Fruit fly (Drosophila melanogaster): ENCODE data around the gene CG15747.

Gene CG15747

DNA sequence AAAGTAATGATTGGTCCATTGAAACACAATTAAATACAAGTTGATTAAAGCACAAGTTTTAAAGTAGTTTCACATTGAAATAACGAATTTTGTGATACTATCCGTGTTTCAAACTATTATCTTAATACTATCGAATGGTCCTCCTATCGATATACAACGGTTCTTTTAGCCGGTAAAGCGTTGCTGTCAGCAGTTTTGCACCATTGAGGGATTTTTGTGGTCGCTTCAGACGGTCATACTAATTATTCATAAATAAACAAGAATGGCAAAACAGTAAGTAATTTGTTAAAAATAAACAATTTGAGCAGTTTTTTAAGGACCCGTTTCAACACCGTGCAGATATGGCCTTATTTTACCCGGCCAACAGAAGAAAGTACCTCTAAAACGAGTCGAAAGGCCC, at the start of gene CG15747:
Gene CG15747 (plus strand): TSS at position 206 of the 400 bp plus-strand sequence.
- no peak for TF ChIP-seq CG15479 (GFP tag; optimal IDR thresholded peaks at IDR 0.05)
- peak; percentile 18 for TF ChIP-seq bcd (GFP tag; optimal IDR thresholded peaks at IDR 0.05)
- TF ChIP-seq CG6791 (GFP tag; IDR thresholded peaks at IDR 0.05; ENCODE audit: partially characterized antibody), result peak; percentile 72
- peak; percentile 62 for TF ChIP-seq MESR4 (GFP tag; optimal IDR thresholded peaks at IDR 0.05)
- no peak for TF ChIP-seq Bdp1 (GFP tag; optimal IDR thresholded peaks at IDR 0.05)
- peak; percentile 75 for TF ChIP-seq amos (GFP tag; IDR thresholded peaks at IDR 0.05; ENCODE audit: partially characterized antibody)
- TF ChIP-seq sens (GFP tag), result peak; percentile 15
- TF ChIP-seq sna (GFP tag; IDR thresholded peaks at IDR 0.05; ENCODE audit: partially characterized antibody), result 0 out of 2 replicates have a peak, but pooled peaks have one; percentile 24
- peak; percentile 48; the same call in 1 of the 3 replicates for TF ChIP-seq vnd (GFP tag; IDR thresholded peaks at IDR 0.05; ENCODE audit: partially characterized antibody)
- TF ChIP-seq hbn (GFP tag; IDR thresholded peaks at IDR 0.05; ENCODE audit: partially characterized antibody), result peak; percentile 43; the same call in 1 of the 2 replicates
- peak; percentile 3 for TF ChIP-seq pita (GFP tag; optimal IDR thresholded peaks at IDR 0.05)
- TF ChIP-seq CG32532 (GFP tag; IDR thresholded peaks at IDR 0.05), result no peak
- TF ChIP-seq Oaz (GFP tag; IDR thresholded peaks at IDR 0.05), result no peak
- peak; percentile 69 for TF ChIP-seq CG1603 (tag; optimal IDR thresholded peaks at IDR 0.05)
- TF ChIP-seq vvl (GFP tag; IDR thresholded peaks at IDR 0.05), result peak; percentile 58
- TF ChIP-seq Dref (GFP tag; IDR thresholded peaks at IDR 0.05), result peak; percentile 77
- TF ChIP-seq E2f2 (GFP tag; IDR thresholded peaks at IDR 0.05), result peak; percentile 11; the same call in 1 of the 2 replicates
- TF ChIP-seq CoRest (tag; optimal IDR thresholded peaks at IDR 0.05), result no peak
- TF ChIP-seq Ets97D (GFP tag; optimal IDR thresholded peaks at IDR 0.05), result peak; percentile 74
- no peak for TF ChIP-seq CG34224 (GFP tag; IDR thresholded peaks at IDR 0.05; ENCODE audit: partially characterized antibody)
- TF ChIP-seq CG3995 (GFP tag; optimal IDR thresholded peaks at IDR 0.05), result peak; percentile 8
- peak; percentile 46 for TF ChIP-seq CG16813 (GFP tag; IDR thresholded peaks at IDR 0.05; ENCODE audit: partially characterized antibody)
- peak; percentile 63 for TF ChIP-seq gfzf (GFP tag; optimal IDR thresholded peaks at IDR 0.05)
- 0 out of 3 replicates have a peak, but pooled peaks have one; percentile 32 for TF ChIP-seq CG34422 (GFP tag; IDR thresholded peaks at IDR 0.05)
- TF ChIP-seq CG17912 (GFP tag; optimal IDR thresholded peaks at IDR 0.05), result peak; percentile 4
- peak; percentile 36; the same call in 2 of the 3 replicates for TF ChIP-seq knrl (GFP tag; IDR thresholded peaks at IDR 0.05; ENCODE audit: partially characterized antibody)
- 0 out of 3 replicates have a peak, but pooled peaks have one; percentile 15 for TF ChIP-seq HLH4C (GFP tag; IDR thresholded peaks at IDR 0.05; ENCODE audit: partially characterized antibody)
- TF ChIP-seq inv (GFP tag; IDR thresholded peaks at IDR 0.05; ENCODE audit: partially characterized antibody), result peak; percentile 65
- peak; percentile 62; the same call in 1 of the 2 replicates for TF ChIP-seq Bgb (GFP tag; IDR thresholded peaks at IDR 0.05; ENCODE audit: partially characterized antibody)
- TF ChIP-seq Scr (GFP tag; IDR thresholded peaks at IDR 0.05; ENCODE audit: partially characterized antibody), result peak; percentile 47; the same call in 1 of the 2 replicates
- TF ChIP-seq CG6813 (GFP tag; optimal IDR thresholded peaks at IDR 0.05), result no peak
- TF ChIP-seq CG11560 (tag; IDR thresholded peaks at IDR 0.05), result peak; percentile 77
- peak; percentile 40; the same call in 1 of the 3 replicates for TF ChIP-seq CG7963 (GFP tag; IDR thresholded peaks at IDR 0.05; ENCODE audit: partially characterized antibody)
- TF ChIP-seq chm (GFP tag; IDR thresholded peaks at IDR 0.05), result no peak
- TF ChIP-seq Opbp (GFP tag; IDR thresholded peaks at IDR 0.05; ENCODE audit: partially characterized antibody), result peak; percentile 70; the same call in 2 of the 3 replicates
- no peak for TF ChIP-seq cad (GFP tag; optimal IDR thresholded peaks at IDR 0.05)
- 0 out of 2 replicates have a peak, but pooled peaks have one; percentile 22 for TF ChIP-seq Ptx1 (GFP tag; IDR thresholded peaks at IDR 0.05)
- TF ChIP-seq BEAF-32 (GFP tag; optimal IDR thresholded peaks at IDR 0.05), result peak; percentile 68
- no peak for TF ChIP-seq Ada2b (GFP tag; IDR thresholded peaks at IDR 0.05)
- TF ChIP-seq bbx (GFP tag; IDR thresholded peaks at IDR 0.05; ENCODE audit: partially characterized antibody), result peak; percentile 25; the same call in 1 of the 2 replicates
- TF ChIP-seq ato (GFP tag; IDR thresholded peaks at IDR 0.05; ENCODE audit: partially characterized antibody), result 0 out of 2 replicates have a peak, but pooled peaks have one; percentile 34
- TF ChIP-seq Jarid2 (GFP tag; optimal IDR thresholded peaks at IDR 0.05), result no peak
- peak; percentile 4 for TF ChIP-seq phol (tag; optimal IDR thresholded peaks at IDR 0.05)
- TF ChIP-seq CG2129 (GFP tag; IDR thresholded peaks at IDR 0.05; ENCODE audit: partially characterized antibody), result peak; percentile 29; the same call in 1 of the 2 replicates
- TF ChIP-seq row (GFP tag; IDR thresholded peaks at IDR 0.05), result peak; percentile 11; the same call in 1 of the 3 replicates
- TF ChIP-seq unc-4 (GFP tag; IDR thresholded peaks at IDR 0.05; ENCODE audit: partially characterized antibody), result peak; percentile 28; the same call in 1 of the 2 replicates
- TF ChIP-seq Myb (GFP tag; optimal IDR thresholded peaks at IDR 0.05), result peak; percentile 53
